Worm (Caenorhabditis elegans) whole organism, late embryonic: ENCODE data around the gene ift-74.

ENCODE experiments used
- K09A11.1 ChIP-seq: sonication (generic microtip); optimal IDR thresholded peaks from 2 replicates; lab custom pipeline; 2017; ENCODE audit warnings: antibody characterized with exemption, mild to moderate bottlenecking, missing genetic modification characterization, missing compliant biosample characterization; ENCODE audit not compliant: insufficient read depth
- T23F11.4 ChIP-seq: fragments of 200-800 bp; sonication (Bioruptor generic); optimal IDR thresholded peaks from 2 replicates; lab custom pipeline; 2018; ENCODE audit warnings: mild to moderate bottlenecking, missing genetic modification characterization, missing compliant biosample characterization
- ama-1 ChIP-seq: fragments of 150-350 bp; optimal IDR thresholded peaks from 2 replicates; lab custom pipeline; 2014
- lin-11 ChIP-seq: fragments of 200-800 bp; sonication (Bioruptor generic); optimal IDR thresholded peaks from 2 replicates; lab custom pipeline; 2018; ENCODE audit warnings: mild to moderate bottlenecking, missing genetic modification characterization, missing compliant biosample characterization
- nhr-11 ChIP-seq: fragments of 150-350 bp; optimal IDR thresholded peaks from 2 replicates; lab custom pipeline; 2014; ENCODE audit warnings: missing biosample characterization, missing genetic modification characterization
- pha-4 ChIP-seq: fragments of 150-350 bp; optimal IDR thresholded peaks from 2 replicates; lab custom pipeline; 2018; ENCODE audit warnings: missing biosample characterization, missing genetic modification reagents, missing genetic modification characterization
- tbx-2 ChIP-seq: sonication (generic microtip); optimal IDR thresholded peaks from 2 replicates; lab custom pipeline; 2016; ENCODE audit warnings: missing genetic modification characterization, missing compliant biosample characterization
- unc-86 ChIP-seq: sonication (generic microtip); optimal IDR thresholded peaks from 2 replicates; lab custom pipeline; 2016; ENCODE audit warnings: missing genetic modification characterization, missing compliant biosample characterization

DNA sequence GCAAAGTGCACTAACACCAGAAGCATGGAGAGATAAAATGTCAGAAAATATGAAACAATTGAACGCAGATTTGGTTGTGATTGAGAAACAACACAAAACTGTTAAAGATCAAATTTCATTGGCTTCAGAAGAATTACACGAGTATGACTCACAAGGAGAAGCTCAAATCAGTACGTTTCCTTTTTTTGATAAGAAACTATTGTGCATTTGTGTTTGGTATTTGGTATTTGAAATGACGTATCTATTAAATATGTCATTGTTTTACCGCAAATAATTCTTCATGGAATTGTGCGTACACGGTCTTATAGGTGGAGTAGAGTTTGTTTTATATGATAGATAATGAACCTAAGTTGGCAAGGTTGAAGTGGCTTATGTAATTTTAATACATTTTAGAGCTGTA is 1.7 kb downstream of the ift-74 start:
- no peak for TF ChIP-seq tbx-2 (tag; lab: Kevin White, UChicago)
- TF ChIP-seq unc-86 (tag; lab: Kevin White, UChicago), result no peak
- TF ChIP-seq nhr-11 (tag; lab: Kevin White, UChicago), result no peak
- TF ChIP-seq lin-11 (tag; lab: Kevin White, UChicago), result no peak
- no peak for TF ChIP-seq K09A11.1 (tag; lab: Kevin White, UChicago)
- no peak for TF ChIP-seq ama-1 (lab: Kevin White, UChicago)
- no peak for TF ChIP-seq T23F11.4
- TF ChIP-seq pha-4, result no peak
